Worm (Caenorhabditis elegans) whole organism, L4 larva: Measurements from ENCODE around the gene F41B4.3.

Experiments
- D1046.2 ChIP-seq: fragments of 200-800 bp; sonication (Bioruptor generic); IDR thresholded peaks from 2 replicates; pipeline ENCODE4 v1.3.6; 2022; ENCODE audit warnings: missing genetic modification characterization, missing compliant biosample characterization
- F26F4.8 ChIP-seq: fragments of 200-800 bp; sonication (Bioruptor generic); conservative IDR thresholded peaks from 2 replicates; pipeline ENCODE4 v1.3.6; 2022; ENCODE audit warnings: missing genetic modification characterization, missing compliant biosample characterization
- F37D6.2 ChIP-seq: sonication (generic microtip); optimal IDR thresholded peaks from 2 replicates; lab custom pipeline; 2016; ENCODE audit warnings: mild to moderate bottlenecking, missing genetic modification characterization, missing compliant biosample characterization
- F44E2.7 ChIP-seq: fragments of 200-800 bp; sonication (Bioruptor generic); IDR thresholded peaks from 2 replicates; pipeline ENCODE4 v2.1.2; 2022; ENCODE audit warnings: missing genetic modification characterization, missing compliant biosample characterization
- F49E8.2 ChIP-seq: sonication (generic microtip); optimal IDR thresholded peaks from 2 replicates; lab custom pipeline; 2016; ENCODE audit warnings: missing compliant biosample characterization, mild to moderate bottlenecking, missing genetic modification characterization, borderline replicate concordance
- R02D3.7 ChIP-seq: fragments of 150-350 bp; sonication (generic microtip); optimal IDR thresholded peaks from 3 replicates; lab custom pipeline; 2014; ENCODE audit warnings: missing biosample characterization, missing genetic modification characterization
- T20F7.1 ChIP-seq: fragments of 200-800 bp; sonication (Bioruptor generic); optimal IDR thresholded peaks from 2 replicates; lab custom pipeline; 2018; ENCODE audit warnings: mild to moderate bottlenecking, missing genetic modification characterization, missing compliant biosample characterization
- Y105C5A.15 ChIP-seq: fragments of 200-800 bp; sonication (Bioruptor generic); IDR thresholded peaks from 2 replicates; pipeline ENCODE4 v1.3.6; 2022; ENCODE audit warnings: missing genetic modification characterization, missing compliant biosample characterization
- ZK546.5 ChIP-seq, 2 experiments: sonication (generic microtip); optimal IDR thresholded peaks; 2 replicates each; lab custom pipeline; 2017; ENCODE audit warnings: missing biosample characterization in 2 of 2, missing genetic modification characterization in 2 of 2
- aha-1 ChIP-seq: fragments of 150-350 bp; peaks from one replicate; lab custom pipeline; 2014; ENCODE audit warnings: missing biosample characterization, missing genetic modification characterization
- aly-2 ChIP-seq: sonication (generic microtip); optimal IDR thresholded peaks from 2 replicates; lab custom pipeline; 2018; ENCODE audit warnings: missing biosample characterization, missing genetic modification characterization
- ama-1 ChIP-seq: fragments of 150-350 bp; optimal IDR thresholded peaks from 2 replicates; lab custom pipeline; 2014; ENCODE audit warnings: inconsistent platforms, mixed read lengths
- ceh-32 ChIP-seq: sonication (generic microtip); optimal IDR thresholded peaks from 2 replicates; lab custom pipeline; 2016; ENCODE audit warnings: mild to moderate bottlenecking, missing genetic modification characterization, missing compliant biosample characterization; ENCODE audit not compliant: poor library complexity
- ceh-62 ChIP-seq: sonication (generic microtip); optimal IDR thresholded peaks from 2 replicates; lab custom pipeline; 2017; ENCODE audit warnings: missing biosample characterization, missing genetic modification characterization
- daf-16 ChIP-seq, 3 experiments: sonication (generic microtip); optimal IDR thresholded peaks; 2 replicates each; lab custom pipeline; 2016 to 2017; ENCODE audit warnings: missing genetic modification characterization in 3 of 3, missing genetic modification reagents in 3 of 3, mild to moderate bottlenecking in 2 of 3, missing compliant biosample characterization in 2 of 3, missing biosample characterization in 1 of 3, moderate library complexity in 1 of 3
- daf-19 ChIP-seq: fragments of 200-800 bp; sonication (Bioruptor generic); conservative IDR thresholded peaks from 2 replicates; pipeline ENCODE4 v1.3.6; 2022; ENCODE audit warnings: missing genetic modification characterization, missing compliant biosample characterization
- dmd-6 ChIP-seq: fragments of 200-800 bp; sonication (Bioruptor generic); IDR thresholded peaks from 2 replicates; pipeline ENCODE4 v1.3.6; 2022; ENCODE audit warnings: missing genetic modification reagents, missing genetic modification characterization, missing compliant biosample characterization
- dmd-8 ChIP-seq: fragments of 200-800 bp; sonication (Bioruptor generic); IDR thresholded peaks from 2 replicates; pipeline ENCODE4 v1.3.6; 2022; ENCODE audit warnings: missing genetic modification characterization, missing compliant biosample characterization
- dmd-9 ChIP-seq: fragments of 200-800 bp; sonication (Bioruptor generic); IDR thresholded peaks from 2 replicates; pipeline ENCODE4 v1.3.6; 2022; ENCODE audit warnings: missing genetic modification reagents, missing genetic modification characterization, missing compliant biosample characterization
- duxl-1 ChIP-seq: sonication (generic microtip); optimal IDR thresholded peaks from 2 replicates; lab custom pipeline; 2016; ENCODE audit warnings: mild to moderate bottlenecking, missing genetic modification characterization, moderate library complexity, missing compliant biosample characterization; ENCODE audit not compliant: poor library complexity
- dve-1 ChIP-seq: sonication (generic microtip); optimal IDR thresholded peaks from 2 replicates; lab custom pipeline; 2017; ENCODE audit warnings: antibody characterized with exemption, mild to moderate bottlenecking, missing genetic modification characterization, missing compliant biosample characterization; ENCODE audit not compliant: insufficient read depth
- egl-43 ChIP-seq: fragments of 200-800 bp; sonication (Bioruptor generic); IDR thresholded peaks from 2 replicates; pipeline ENCODE4 v1.3.6; 2022; ENCODE audit warnings: missing genetic modification reagents, missing genetic modification characterization, missing compliant biosample characterization
- fkh-10 ChIP-seq: fragments of 150-350 bp; optimal IDR thresholded peaks from 2 replicates; lab custom pipeline; 2014; ENCODE audit warnings: missing biosample characterization, missing genetic modification reagents, missing genetic modification characterization
- gei-8 ChIP-seq: fragments of 200-800 bp; sonication (Bioruptor generic); optimal IDR thresholded peaks from 2 replicates; lab custom pipeline; 2018; ENCODE audit warnings: mild to moderate bottlenecking, missing genetic modification characterization, missing compliant biosample characterization
- hif-1 ChIP-seq, 2 experiments: sonication (generic microtip); optimal IDR thresholded peaks; 2 replicates each; lab custom pipeline; 2016 to 2017; ENCODE audit warnings: missing compliant biosample characterization in 2 of 2, missing genetic modification characterization in 2 of 2, missing genetic modification reagents in 2 of 2, missing genotype in 2 of 2, mild to moderate bottlenecking in 1 of 2
- hlh-11 ChIP-seq: fragments of 200-800 bp; sonication (Bioruptor generic); optimal IDR thresholded peaks from 2 replicates; lab custom pipeline; 2018; ENCODE audit warnings: mild to moderate bottlenecking, missing genetic modification characterization, missing compliant biosample characterization
- hmg-1.1 ChIP-seq: fragments of 200-800 bp; sonication (Bioruptor generic); IDR thresholded peaks from 2 replicates; pipeline ENCODE4 v1.3.6; 2022; ENCODE audit warnings: missing genetic modification reagents, missing genetic modification characterization, missing compliant biosample characterization
- jun-1 ChIP-seq: fragments of 150-350 bp; optimal IDR thresholded peaks from 2 replicates; lab custom pipeline; 2014; ENCODE audit warnings: missing biosample characterization, missing genetic modification reagents, missing genetic modification characterization
- lin-1 ChIP-seq: fragments of 200-800 bp; sonication (Bioruptor generic); IDR thresholded peaks from 2 replicates; pipeline ENCODE4 v1.3.6; 2022; ENCODE audit warnings: missing genetic modification reagents, missing genetic modification characterization, missing compliant biosample characterization
- lin-38 ChIP-seq: fragments of 200-800 bp; sonication (Bioruptor generic); IDR thresholded peaks from 2 replicates; pipeline ENCODE4 v1.3.6; 2022; ENCODE audit warnings: missing genetic modification reagents, missing genetic modification characterization, missing compliant biosample characterization
- lsy-2 ChIP-seq, 2 experiments: fragments of 150-350 bp in 1 of 2; sonication (generic microtip) in 1 of 2; optimal IDR thresholded peaks; 2 replicates each; lab custom pipeline; 2014 to 2017; ENCODE audit warnings: missing biosample characterization in 2 of 2, missing genetic modification characterization in 2 of 2
- madf-9 ChIP-seq: fragments of 200-800 bp; sonication (Bioruptor generic); conservative IDR thresholded peaks from 2 replicates; pipeline ENCODE4 v1.3.6; 2022; ENCODE audit warnings: missing genetic modification reagents, missing genetic modification characterization, missing compliant biosample characterization
- mxl-2 ChIP-seq: fragments of 200-800 bp; sonication (Bioruptor generic); conservative IDR thresholded peaks from 2 replicates; pipeline ENCODE4 v1.3.6; 2022; ENCODE audit warnings: missing genetic modification reagents, missing genetic modification characterization, missing compliant biosample characterization
- nhr-102 ChIP-seq: sonication (generic microtip); optimal IDR thresholded peaks from 2 replicates; lab custom pipeline; 2016; ENCODE audit warnings: mild to moderate bottlenecking, missing genetic modification characterization, moderate library complexity, missing compliant biosample characterization
- nhr-11 ChIP-seq: fragments of 150-350 bp; optimal IDR thresholded peaks from 2 replicates; lab custom pipeline; 2014; ENCODE audit warnings: missing biosample characterization, missing genetic modification characterization
- nhr-111 ChIP-seq: fragments of 200-800 bp; sonication (Bioruptor generic); optimal IDR thresholded peaks from 2 replicates; lab custom pipeline; 2018; ENCODE audit warnings: mild to moderate bottlenecking, missing genetic modification characterization, missing compliant biosample characterization
- nhr-237 ChIP-seq: sonication (generic microtip); optimal IDR thresholded peaks from 2 replicates; lab custom pipeline; 2017; ENCODE audit warnings: missing biosample characterization, missing genetic modification characterization
- nhr-28 ChIP-seq: fragments of 150-350 bp; optimal IDR thresholded peaks from 2 replicates; lab custom pipeline; 2014; ENCODE audit warnings: missing biosample characterization, missing genetic modification characterization
- nhr-42 ChIP-seq: fragments of 200-800 bp; sonication (Bioruptor generic); IDR thresholded peaks from 2 replicates; pipeline ENCODE4 v1.3.6; 2022; ENCODE audit warnings: missing genetic modification characterization, missing compliant biosample characterization
- nhr-76 ChIP-seq: fragments of 150-350 bp; optimal IDR thresholded peaks from 2 replicates; lab custom pipeline; 2014; ENCODE audit warnings: missing biosample characterization, missing genetic modification characterization
- pqm-1 ChIP-seq: sonication (generic microtip); optimal IDR thresholded peaks from 2 replicates; lab custom pipeline; 2017; ENCODE audit warnings: missing biosample characterization, missing genetic modification characterization
- saeg-2 ChIP-seq: fragments of 200-800 bp; sonication (Bioruptor generic); IDR thresholded peaks from 2 replicates; pipeline ENCODE4 v1.3.6; 2022; ENCODE audit warnings: missing genetic modification reagents, missing genetic modification characterization, missing compliant biosample characterization
- skn-1 ChIP-seq: fragments of 150-350 bp; optimal IDR thresholded peaks from 2 replicates; lab custom pipeline; 2014; ENCODE audit warnings: missing biosample characterization, missing genetic modification characterization
- snpc-4 ChIP-seq: fragments of 150-350 bp; optimal IDR thresholded peaks from 2 replicates; lab custom pipeline; 2014; ENCODE audit warnings: missing biosample characterization, missing genetic modification characterization
- spr-1 ChIP-seq: sonication (generic microtip); optimal IDR thresholded peaks from 2 replicates; lab custom pipeline; 2016; ENCODE audit warnings: mild to moderate bottlenecking, missing genetic modification characterization, missing compliant biosample characterization
- tra-1 ChIP-seq: fragments of 200-800 bp; sonication (Bioruptor generic); IDR thresholded peaks from 2 replicates; pipeline ENCODE4 v1.3.6; 2022; ENCODE audit warnings: missing genetic modification reagents, missing genetic modification characterization, missing compliant biosample characterization
- unc-130 ChIP-seq: sonication (generic microtip); optimal IDR thresholded peaks from 2 replicates; lab custom pipeline; 2016; ENCODE audit warnings: missing genetic modification reagents, missing genetic modification characterization, missing compliant biosample characterization
- unc-62 ChIP-seq, 3 experiments: fragments of 150-350 bp in 1 of 3; sonication (generic microtip); optimal IDR thresholded peaks in 2 of 3; peaks in 1 of 3; 1 replicate in 1 of 3; 2 replicates in 2 of 3; lab custom pipeline; 2014 to 2017; ENCODE audit warnings: missing biosample characterization in 3 of 3, missing genetic modification characterization in 3 of 3, missing genetic modification reagents in 3 of 3, missing genotype in 1 of 3
- zag-1 ChIP-seq: fragments of 150-350 bp; optimal IDR thresholded peaks from 2 replicates; lab custom pipeline; 2014; ENCODE audit warnings: missing biosample characterization, missing genetic modification characterization
- ztf-11 ChIP-seq: fragments of 150-350 bp; optimal IDR thresholded peaks from 2 replicates; lab custom pipeline; 2014; ENCODE audit warnings: missing biosample characterization, missing genetic modification characterization

F41B4.3 gene

ce11 chrX:6792281-6793003, 43.5 kb downstream of the F41B4.3 start (continued):
- TF ChIP-seq zag-1 (tag; lab: Kevin White, UChicago) (no peak), gei-8 (no peak), ceh-62 (tag; lab: Kevin White, UChicago) (no peak), nhr-111 (GFP tag; lab: Kevin White, UChicago) (no peak), nhr-11 (no peak), dmd-9 (GFP tag; lab: Robert Waterston, UW) (no peak), ama-1 (lab: Kevin White, UChicago) (no peak), hmg-1.1 (GFP tag; lab: Robert Waterston, UW) (no peak), spr-1 (tag; lab: Kevin White, UChicago) (no peak), lin-38 (GFP tag; lab: Robert Waterston, UW) (peak; percentile 26; the same call in 1 of the 2 replicates), aly-2 (tag; lab: Kevin White, UChicago) (no peak), jun-1 (tag; lab: Kevin White, UChicago) (no peak), mxl-2 (GFP tag; lab: Robert Waterston, UW) (no peak), R02D3.7 (tag; lab: Kevin White, UChicago) (no peak), egl-43 (GFP tag; lab: Robert Waterston, UW) (no peak), F37D6.2 (no peak), ZK546.5 (tag; optimal IDR thresholded peaks at IDR 0.05; lab: Kevin White, UChicago) (no peak), tra-1 (no peak), nhr-237 (tag; lab: Kevin White, UChicago) (no peak), nhr-28 (tag; lab: Kevin White, UChicago) (peak; percentile 8), D1046.2 (GFP tag; lab: Robert Waterston, UW) (no peak), fkh-10 (no peak), lsy-2 (tag; optimal IDR thresholded peaks at IDR 0.05; lab: Kevin White, UChicago) (peak in 1 of 2 experiments; percentile 26), Y105C5A.15 (GFP tag; lab: Robert Waterston, UW) (no peak), T20F7.1 (peak; percentile 23), madf-9 (GFP tag; lab: Robert Waterston, UW) (no peak), unc-62 (GFP tag; optimal IDR thresholded peaks at IDR 0.05 in 1 of 2; lab: Kevin White, UChicago) (no peak), unc-62 (tag; optimal IDR thresholded peaks at IDR 0.05; lab: Kevin White, UChicago) (no peak), nhr-102 (tag; lab: Kevin White, UChicago) (peak; percentile 25), F49E8.2 (tag; lab: Kevin White, UChicago) (no peak), lin-1 (no peak), daf-19 (GFP tag; lab: Robert Waterston, UW) (no peak), F44E2.7 (GFP tag; lab: Robert Waterston, UW) (no peak), nhr-76 (tag; lab: Kevin White, UChicago) (no peak), ztf-11 (tag; lab: Kevin White, UChicago) (no peak), snpc-4 (tag; lab: Kevin White, UChicago) (no peak), dmd-8 (GFP tag; lab: Robert Waterston, UW) (no peak), saeg-2 (GFP tag; lab: Robert Waterston, UW) (no peak), hlh-11 (tag; lab: Kevin White, UChicago) (peak; percentile 65), duxl-1 (tag; lab: Kevin White, UChicago) (no peak), hif-1 (tag; optimal IDR thresholded peaks at IDR 0.05; lab: Kevin White, UChicago) (no peak)

ce11 chrX:6790986-6791385, 44.9 kb downstream of the F41B4.3 start, which contains the start of gene asp-3:
asp-3 (plus strand) TSS chrX:6791064.
- TF ChIP-seq dve-1 (tag; lab: Kevin White, UChicago) = peak; percentile 35
- TF ChIP-seq unc-130 (GFP tag; lab: Kevin White, UChicago) = no peak
- no peak for TF ChIP-seq ceh-32 (tag; lab: Kevin White, UChicago)
- peak; percentile 20; the same call in 1 of the 2 replicates for TF ChIP-seq dmd-6
- no peak for TF ChIP-seq lsy-2 (tag; optimal IDR thresholded peaks at IDR 0.05; lab: Kevin White, UChicago)
- peak; percentile 22 for TF ChIP-seq nhr-28 (tag; lab: Kevin White, UChicago)
- TF ChIP-seq daf-16 (GFP tag; optimal IDR thresholded peaks at IDR 0.05; lab: Kevin White, UChicago) = no peak
- TF ChIP-seq daf-16 (tag; optimal IDR thresholded peaks at IDR 0.05; lab: Kevin White, UChicago) = peak; percentile 70
- no peak for TF ChIP-seq fkh-10
- no peak for TF ChIP-seq skn-1 (tag; lab: Kevin White, UChicago)
- TF ChIP-seq ama-1 (lab: Kevin White, UChicago) = peak; percentile 69
- peak; percentile 48 for TF ChIP-seq pqm-1 (tag; lab: Kevin White, UChicago)
- TF ChIP-seq nhr-42 (GFP tag; lab: Robert Waterston, UW) = no peak
- no peak for TF ChIP-seq F26F4.8 (GFP tag; lab: Robert Waterston, UW)
- no peak for TF ChIP-seq hmg-1.1 (GFP tag; lab: Robert Waterston, UW)
- TF ChIP-seq aha-1 (tag; lab: Kevin White, UChicago) = no peak
- TF ChIP-seq hlh-11 (tag; lab: Kevin White, UChicago) = peak; percentile 14
